Fruit fly (Drosophila melanogaster): ENCODE results near the gene Ziz.

- TF ChIP-seq CG1621 (tag; optimal IDR thresholded peaks at IDR 0.05) (peak; percentile 46), fd59A (GFP tag; optimal IDR thresholded peaks at IDR 0.05) (peak; percentile 44), Eip75B (GFP tag; optimal IDR thresholded peaks at IDR 0.05) (peak; percentile 71), Gug (GFP tag; IDR thresholded peaks at IDR 0.05) (peak; percentile 73), Sox15 (GFP tag; optimal IDR thresholded peaks at IDR 0.05) (peak; percentile 78), dsx (GFP tag; optimal IDR thresholded peaks at IDR 0.05; ENCODE audit: poor library complexity, severe bottlenecking) (peak; percentile 29), topi (GFP tag; optimal IDR thresholded peaks at IDR 0.05) (peak; percentile 92), Eip93F (GFP tag; optimal IDR thresholded peaks at IDR 0.05) (peak; percentile 8), fkh (GFP tag; optimal IDR thresholded peaks at IDR 0.05) (no peak), CG6163 (GFP tag; IDR thresholded peaks at IDR 0.05) (peak; percentile 92), eg (GFP tag; IDR thresholded peaks at IDR 0.05) (peak; percentile 93), ss (GFP tag; optimal IDR thresholded peaks at IDR 0.05) (peak; percentile 7 to 21), CG6854 (GFP tag; optimal IDR thresholded peaks at IDR 0.05) (no peak)
These were observed 71.0 kb downstream of the Ziz start for dm6 chr2L:7424907-7425689.
